Fruit fly (Drosophila melanogaster) whole organism, embryonic: ENCODE data around the gene CG6972.

ENCODE experiments used
- Atf-2 ChIP-seq: fragments of 200-800 bp; sonication (Bioruptor generic); optimal IDR thresholded peaks from 2 replicates; lab custom pipeline; 2016; ENCODE audit warnings: missing biosample characterization, missing genetic modification characterization
- Awh ChIP-seq: fragments of 200-800 bp; sonication (Bioruptor generic); IDR thresholded peaks from 2 replicates; pipeline ENCODE4, ENCODE4 v1.3.6; 2022; ENCODE audit warnings: missing biosample characterization, missing genetic modification characterization
- Bdp1 ChIP-seq: fragments of 200-800 bp; sonication (Bioruptor generic); optimal IDR thresholded peaks from 3 replicates; lab custom pipeline; 2016; ENCODE audit warnings: missing biosample characterization, missing genetic modification characterization
- CG15601 ChIP-seq: fragments of 200-800 bp; sonication (Bioruptor generic); optimal IDR thresholded peaks from 3 replicates; lab custom pipeline; 2019; ENCODE audit warnings: missing biosample characterization, mild to moderate bottlenecking, missing genetic modification characterization, moderate library complexity
- CG15696 ChIP-seq: fragments of 200-800 bp; sonication (Bioruptor generic); optimal IDR thresholded peaks from 2 replicates; lab custom pipeline; 2019; ENCODE audit warnings: missing biosample characterization, mild to moderate bottlenecking, missing genetic modification characterization, moderate library complexity
- CG17359 ChIP-seq: fragments of 200-800 bp; sonication (Bioruptor generic); optimal IDR thresholded peaks from 3 replicates; lab custom pipeline; 2018; ENCODE audit warnings: missing biosample characterization, mild to moderate bottlenecking, missing genetic modification characterization, moderate library complexity
- CG2199 ChIP-seq: fragments of 200-800 bp; sonication (Bioruptor generic); IDR thresholded peaks from 3 replicates; pipeline ENCODE4 v1.3.6; 2022; ENCODE audit warnings: missing biosample characterization, missing genetic modification characterization
- CG30403 ChIP-seq: fragments of 200-800 bp; sonication (Bioruptor generic); optimal IDR thresholded peaks from 3 replicates; lab custom pipeline; 2016; ENCODE audit warnings: missing biosample characterization, missing genetic modification characterization
- CG4730 ChIP-seq: fragments of 200-800 bp; sonication (Bioruptor generic); IDR thresholded peaks from 2 replicates; pipeline ENCODE4 v1.3.6; 2022; ENCODE audit warnings: missing biosample characterization, missing genetic modification characterization
- CG5245 ChIP-seq: fragments of 200-800 bp; sonication (Bioruptor generic); optimal IDR thresholded peaks from 3 replicates; lab custom pipeline; 2016; ENCODE audit warnings: missing biosample characterization, missing genetic modification characterization
- CG6654 ChIP-seq: fragments of 200-800 bp; sonication (Bioruptor generic); optimal IDR thresholded peaks from 2 replicates; lab custom pipeline; 2017; ENCODE audit warnings: missing biosample characterization, mild to moderate bottlenecking, missing genetic modification characterization
- CG7839 ChIP-seq: fragments of 200-800 bp; sonication (Bioruptor generic); optimal IDR thresholded peaks from 3 replicates; lab custom pipeline; 2018; ENCODE audit warnings: missing biosample characterization, mild to moderate bottlenecking, missing genetic modification characterization, moderate library complexity
- CG7963 ChIP-seq: fragments of 200-800 bp; sonication (Bioruptor generic); IDR thresholded peaks from 3 replicates; pipeline ENCODE4 v1.3.6; 2022; ENCODE audit warnings: missing biosample characterization, missing genetic modification characterization; ENCODE audit not compliant: partially characterized antibody
- CG8765 ChIP-seq: fragments of 200-800 bp; sonication (Bioruptor generic); IDR thresholded peaks from 2 replicates; pipeline ENCODE4 v1.3.6; 2022; ENCODE audit warnings: missing biosample characterization, missing genetic modification characterization
- CkIIα-i1 ChIP-seq: fragments of 200-800 bp; sonication (Bioruptor generic); IDR thresholded peaks from 2 replicates; pipeline ENCODE4 v1.3.6; 2022; ENCODE audit warnings: missing biosample characterization, missing genetic modification characterization
- Dbx ChIP-seq: fragments of 200-800 bp; sonication (Bioruptor generic); IDR thresholded peaks from 3 replicates; pipeline ENCODE4 v1.3.6; 2022; ENCODE audit warnings: missing biosample characterization, missing genetic modification characterization
- Deaf1 ChIP-seq: fragments of 200-800 bp; optimal IDR thresholded peaks from 3 replicates; lab custom pipeline; 2019; ENCODE audit warnings: missing biosample characterization, mild to moderate bottlenecking, missing genetic modification characterization, moderate library complexity
- Dek ChIP-seq: fragments of 200-800 bp; sonication (Bioruptor generic); optimal IDR thresholded peaks from 3 replicates; lab custom pipeline; 2019; ENCODE audit warnings: missing biosample characterization, mild to moderate bottlenecking, missing genetic modification characterization, moderate library complexity
- Dfd ChIP-seq, 2 experiments: fragments of >200 bp; optimal IDR thresholded peaks; 2 replicates each; lab custom pipeline; 2017; ENCODE audit warnings: missing biosample characterization in 2 of 2, missing genetic modification characterization in 2 of 2
- Drgx ChIP-seq: fragments of 200-800 bp; sonication (Bioruptor generic); IDR thresholded peaks from 2 replicates; pipeline ENCODE4 v1.3.6; 2022; ENCODE audit warnings: missing biosample characterization, missing genetic modification characterization
- Gsc ChIP-seq: fragments of 200-800 bp; sonication (Bioruptor generic); IDR thresholded peaks from 2 replicates; pipeline ENCODE4 v1.3.6; 2022; ENCODE audit warnings: missing biosample characterization, missing genetic modification characterization
- HmgZ ChIP-seq: fragments of 200-800 bp; sonication (Bioruptor generic); optimal IDR thresholded peaks from 2 replicates; lab custom pipeline; 2018; ENCODE audit warnings: missing biosample characterization, mild to moderate bottlenecking, missing genetic modification characterization
- Lpt ChIP-seq: fragments of >200 bp; optimal IDR thresholded peaks from 2 replicates; lab custom pipeline; 2018; ENCODE audit warnings: missing biosample characterization, missing genetic modification characterization
- Mad ChIP-seq: fragments of 200-800 bp; sonication (Bioruptor generic); optimal IDR thresholded peaks from 2 replicates; lab custom pipeline; 2016; ENCODE audit warnings: missing biosample characterization, missing genetic modification characterization
- NK7.1 ChIP-seq: fragments of 200-800 bp; sonication (Bioruptor generic); optimal IDR thresholded peaks from 3 replicates; lab custom pipeline; 2016; ENCODE audit warnings: missing biosample characterization, missing genetic modification characterization
- NfI ChIP-seq: fragments of 200-800 bp; sonication (Bioruptor generic); optimal IDR thresholded peaks from 3 replicates; lab custom pipeline; 2018; ENCODE audit warnings: missing biosample characterization, mild to moderate bottlenecking, missing genetic modification characterization, moderate library complexity
- Oaz ChIP-seq: fragments of 200-800 bp; sonication (Bioruptor generic); IDR thresholded peaks from 2 replicates; pipeline ENCODE4 v1.3.6; 2022; ENCODE audit warnings: missing biosample characterization, missing genetic modification characterization
- Ssrp ChIP-seq: fragments of 200-800 bp; sonication (Bioruptor generic); optimal IDR thresholded peaks from 2 replicates; lab custom pipeline; 2018; ENCODE audit warnings: missing biosample characterization, mild to moderate bottlenecking, missing genetic modification characterization, moderate library complexity
- TFAM ChIP-seq: fragments of 200-800 bp; sonication (Bioruptor generic); optimal IDR thresholded peaks from 2 replicates; lab custom pipeline; 2017; ENCODE audit warnings: missing biosample characterization, missing genetic modification characterization, inconsistent platforms
- Xrp1 ChIP-seq: fragments of 200-800 bp; sonication (Bioruptor generic); IDR thresholded peaks from 2 replicates; pipeline ENCODE4 v1.3.6; 2022; ENCODE audit warnings: missing biosample characterization, missing genetic modification characterization
- cato ChIP-seq: fragments of 200-800 bp; sonication (Bioruptor generic); optimal IDR thresholded peaks from 2 replicates; lab custom pipeline; 2016; ENCODE audit warnings: missing biosample characterization, missing genetic modification characterization, borderline replicate concordance
- crol ChIP-seq: fragments of 200-800 bp; sonication (Bioruptor generic); IDR thresholded peaks from 2 replicates; pipeline ENCODE4 v1.3.6; 2022; ENCODE audit warnings: missing biosample characterization, missing genetic modification characterization
- dmrt11E ChIP-seq: fragments of 200-800 bp; sonication (Bioruptor generic); optimal IDR thresholded peaks from 3 replicates; lab custom pipeline; 2018; ENCODE audit warnings: missing biosample characterization, mild to moderate bottlenecking, missing genetic modification characterization, moderate library complexity
- dysf ChIP-seq: fragments of 200-800 bp; sonication (Bioruptor generic); IDR thresholded peaks from 3 replicates; pipeline ENCODE4 v1.3.6; 2022; ENCODE audit warnings: missing biosample characterization, missing genetic modification characterization
- eve ChIP-seq, 2 experiments: fragments of >200 bp; optimal IDR thresholded peaks; 2 replicates each; lab custom pipeline; 2017; ENCODE audit warnings: missing biosample characterization in 2 of 2, missing genetic modification characterization in 2 of 2
- fd64A ChIP-seq: fragments of 200-800 bp; sonication (Bioruptor generic); optimal IDR thresholded peaks from 3 replicates; lab custom pipeline; 2018; ENCODE audit warnings: missing biosample characterization, mild to moderate bottlenecking, missing genetic modification characterization
- ftz-f1 ChIP-seq: fragments of 200-800 bp; sonication (Bioruptor generic); optimal IDR thresholded peaks from 2 replicates; lab custom pipeline; 2016; ENCODE audit warnings: missing biosample characterization, missing genetic modification characterization
- gro ChIP-seq: fragments of 200-800 bp; sonication (Bioruptor generic); optimal IDR thresholded peaks from 2 replicates; lab custom pipeline; 2016; ENCODE audit warnings: missing biosample characterization, missing genetic modification characterization
- gt ChIP-seq: fragments of 200-800 bp; sonication (Bioruptor generic); IDR thresholded peaks from 2 replicates; pipeline ENCODE4 v1.3.6; 2022; ENCODE audit warnings: missing biosample characterization, missing genetic modification characterization
- kah ChIP-seq: fragments of 200-800 bp; sonication (Bioruptor generic); optimal IDR thresholded peaks from 2 replicates; lab custom pipeline; 2018; ENCODE audit warnings: missing biosample characterization, mild to moderate bottlenecking, missing genetic modification characterization
- lbe ChIP-seq: fragments of 200-800 bp; sonication (Bioruptor generic); optimal IDR thresholded peaks from 2 replicates; lab custom pipeline; 2016; ENCODE audit warnings: missing biosample characterization, mild to moderate bottlenecking, missing genetic modification characterization
- nerfin-1 ChIP-seq: fragments of 200-800 bp; sonication (Bioruptor generic); optimal IDR thresholded peaks from 3 replicates; lab custom pipeline; 2019; ENCODE audit warnings: missing biosample characterization, mild to moderate bottlenecking, missing genetic modification characterization, moderate library complexity
- nerfin-2 ChIP-seq: fragments of 200-800 bp; sonication (Bioruptor generic); IDR thresholded peaks from 2 replicates; pipeline ENCODE4 v1.3.6; 2022; ENCODE audit warnings: missing biosample characterization, missing genetic modification characterization; ENCODE audit not compliant: partially characterized antibody
- onecut ChIP-seq: fragments of 200-800 bp; sonication (Bioruptor generic); IDR thresholded peaks from 2 replicates; pipeline ENCODE4 v1.3.6; 2022; ENCODE audit warnings: missing biosample characterization, missing genetic modification characterization
- p53 ChIP-seq: fragments of 200-800 bp; sonication (Bioruptor generic); optimal IDR thresholded peaks from 2 replicates; lab custom pipeline; 2016; ENCODE audit warnings: missing biosample characterization, missing genetic modification characterization
- sim ChIP-seq: fragments of 200-800 bp; sonication (Bioruptor generic); IDR thresholded peaks from 2 replicates; pipeline ENCODE4 v1.3.6; 2022; ENCODE audit warnings: missing biosample characterization, missing genetic modification characterization
- sna ChIP-seq: fragments of 200-800 bp; sonication (Bioruptor generic); IDR thresholded peaks from 2 replicates; pipeline ENCODE4 v1.3.6; 2022; ENCODE audit warnings: missing biosample characterization, missing genetic modification characterization; ENCODE audit not compliant: partially characterized antibody
- ssp ChIP-seq: fragments of 200-800 bp; sonication (Bioruptor generic); IDR thresholded peaks from 2 replicates; pipeline ENCODE4 v1.3.6; 2022; ENCODE audit warnings: missing biosample characterization, missing genetic modification characterization
- tgo ChIP-seq: fragments of 200-800 bp; sonication (Bioruptor generic); IDR thresholded peaks from 3 replicates; pipeline ENCODE4 v1.3.6; 2022; ENCODE audit warnings: missing biosample characterization, missing genetic modification characterization
- unpg ChIP-seq: fragments of 200-800 bp; sonication (Bioruptor generic); optimal IDR thresholded peaks from 3 replicates; lab custom pipeline; 2018; ENCODE audit warnings: missing biosample characterization, mild to moderate bottlenecking, missing genetic modification characterization, moderate library complexity
- usp ChIP-seq: fragments of >200 bp; optimal IDR thresholded peaks from 2 replicates; lab custom pipeline; 2017; ENCODE audit warnings: missing biosample characterization, missing genetic modification characterization
- yki ChIP-seq: fragments of >200 bp; optimal IDR thresholded peaks from 3 replicates; lab custom pipeline; 2018

The CG6972 gene

DNA sequence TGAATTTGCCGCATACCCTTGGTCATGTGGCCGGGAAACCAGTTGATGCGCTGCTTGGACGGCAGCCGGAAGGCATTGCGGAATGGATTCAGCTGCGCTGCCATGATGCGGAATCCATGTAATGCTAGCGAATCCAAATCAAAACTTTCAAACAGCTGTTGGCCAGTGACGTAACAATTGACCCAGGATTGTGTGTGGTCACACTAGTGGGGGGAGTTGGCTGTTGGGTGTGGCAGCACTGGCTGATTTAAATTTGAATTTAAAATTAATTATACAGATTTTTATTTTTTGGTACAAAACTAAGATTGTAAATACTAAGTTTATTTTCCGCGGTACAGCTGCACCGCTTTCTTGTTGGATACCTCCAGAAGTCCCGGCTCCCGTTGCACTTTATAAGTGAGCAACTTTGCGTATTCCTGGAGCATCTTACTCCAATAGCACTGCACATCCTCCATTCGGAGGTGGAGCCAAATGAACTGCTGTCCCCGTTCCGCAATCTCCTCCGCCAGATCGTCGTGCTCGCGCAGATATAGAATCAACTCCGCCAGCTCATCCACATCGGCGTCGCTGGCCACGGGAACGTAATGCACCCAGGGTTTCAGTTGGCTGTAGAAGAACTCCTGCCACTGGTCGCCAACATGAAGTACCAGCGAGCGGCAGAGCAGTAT is 45.8 kb downstream of the CG6972 start, which contains the start of gene CG17141 (continued):
- TF ChIP-seq Dek (tag; lab: Kevin White, UChicago) (no peak), CG7963 (GFP tag; lab: Robert Waterston, UW) (no peak), Dbx (no peak), CkIIα-i1 (GFP tag; lab: Robert Waterston, UW) (no peak), dmrt11E (tag; lab: Kevin White, UChicago) (no peak), Ssrp (tag; lab: Kevin White, UChicago) (no peak), sna (peak; percentile 27; the same call in 1 of the 2 replicates), onecut (no peak), gt (GFP tag; lab: Robert Waterston, UW) (no peak), CG8765 (GFP tag; lab: Robert Waterston, UW) (no peak), Atf-2 (no peak), lbe (GFP tag; lab: Kevin White, UChicago) (no peak), CG5245 (no peak), CG15696 (tag; lab: Kevin White, UChicago) (no peak), NK7.1 (GFP tag; lab: Kevin White, UChicago) (no peak), cato (GFP tag; lab: Kevin White, UChicago) (no peak), CG30403 (GFP tag; lab: Kevin White, UChicago) (no peak), CG6654 (GFP tag; lab: Kevin White, UChicago) (no peak), Deaf1 (tag; lab: Kevin White, UChicago) (no peak), nerfin-1 (tag; lab: Kevin White, UChicago) (no peak), CG17359 (tag; lab: Kevin White, UChicago) (no peak), Gsc (GFP tag; lab: Robert Waterston, UW) (no peak), Dfd (GFP tag; optimal IDR thresholded peaks at IDR 0.05; lab: Kevin White, UChicago) (no peak), Xrp1 (GFP tag; lab: Robert Waterston, UW) (no peak), CG4730 (GFP tag; lab: Robert Waterston, UW) (no peak), unpg (GFP tag; lab: Kevin White, UChicago) (no peak), ssp (GFP tag; lab: Robert Waterston, UW) (no peak), CG2199 (no peak), Bdp1 (GFP tag; lab: Kevin White, UChicago) (no peak), dysf (GFP tag; lab: Robert Waterston, UW) (no peak), nerfin-2 (GFP tag; lab: Robert Waterston, UW) (no peak), ftz-f1 (GFP tag; lab: Kevin White, UChicago) (no peak), kah (GFP tag; lab: Kevin White, UChicago) (peak; percentile 25), Drgx (GFP tag; lab: Robert Waterston, UW) (no peak), HmgZ (tag; lab: Kevin White, UChicago) (peak; percentile 55), sim (no peak), CG15601 (tag; lab: Kevin White, UChicago) (no peak), Oaz (no peak), CG7839 (tag; lab: Kevin White, UChicago) (no peak), NfI (no peak), Lpt (no peak), p53 (GFP tag; lab: Kevin White, UChicago) (no peak), Awh (GFP tag; lab: Robert Waterston, UW) (no peak), fd64A (no peak), yki (no peak), Mad (GFP tag; lab: Kevin White, UChicago) (no peak), tgo (GFP tag; lab: Robert Waterston, UW) (no peak), crol (GFP tag; lab: Robert Waterston, UW) (no peak), TFAM (GFP tag; lab: Kevin White, UChicago) (no peak), eve (GFP tag; optimal IDR thresholded peaks at IDR 0.05; lab: Kevin White, UChicago) (no peak), usp (no peak), gro (GFP tag; lab: Kevin White, UChicago) (no peak)
